Fruit fly (Drosophila melanogaster): ENCODE measurements around the gene mthl5.

The mthl5 gene

dm6 chr3R:11888038-11888567, 1.1 kb upstream of the mthl5 start (continued):
- peak; percentile 9 for TF ChIP-seq CoRest (tag; optimal IDR thresholded peaks at IDR 0.05)
- no peak for TF ChIP-seq CG33213 (GFP tag; optimal IDR thresholded peaks at IDR 0.05)
- 0 out of 2 replicates have a peak, but pooled peaks have one; percentile 24 for TF ChIP-seq CG17328 (GFP tag; IDR thresholded peaks at IDR 0.05)
- no peak for TF ChIP-seq mirr (GFP tag; optimal IDR thresholded peaks at IDR 0.05)
- TF ChIP-seq Rfx (GFP tag; IDR thresholded peaks at IDR 0.05) = peak; percentile 56
- TF ChIP-seq CG7745 (tag; optimal IDR thresholded peaks at IDR 0.05) = no peak
- TF ChIP-seq CG3065 (GFP tag; optimal IDR thresholded peaks at IDR 0.05) = no peak
- TF ChIP-seq fd102C (GFP tag; optimal IDR thresholded peaks at IDR 0.05) = no peak
- 0 out of 2 replicates have a peak, but pooled peaks have one; percentile 16 for TF ChIP-seq cas (GFP tag; IDR thresholded peaks at IDR 0.05)
- peak; percentile 28; the same call in 1 of the 2 replicates for TF ChIP-seq seq (GFP tag; IDR thresholded peaks at IDR 0.05)
- TF ChIP-seq Ssrp (tag; optimal IDR thresholded peaks at IDR 0.05) = no peak
- TF ChIP-seq phol (tag; optimal IDR thresholded peaks at IDR 0.05) = peak; percentile 22
- no peak for TF ChIP-seq org-1 (GFP tag; optimal IDR thresholded peaks at IDR 0.05)
- TF ChIP-seq unpg (GFP tag; optimal IDR thresholded peaks at IDR 0.05) = no peak
- TF ChIP-seq CG10274 (GFP tag; optimal IDR thresholded peaks at IDR 0.05) = no peak
- no peak for TF ChIP-seq sqz (GFP tag; optimal IDR thresholded peaks at IDR 0.05)
- no peak for TF ChIP-seq tap (tag; optimal IDR thresholded peaks at IDR 0.05)
- TF ChIP-seq sna (GFP tag; IDR thresholded peaks at IDR 0.05; ENCODE audit: partially characterized antibody) = peak; percentile 45; the same call in 1 of the 2 replicates
- TF ChIP-seq CG1529 (GFP tag; optimal IDR thresholded peaks at IDR 0.05) = no peak
- no peak for TF ChIP-seq Hr3 (GFP tag; optimal IDR thresholded peaks at IDR 0.05)
- no peak for TF ChIP-seq chn (GFP tag; optimal IDR thresholded peaks at IDR 0.05)
- no peak for TF ChIP-seq CG15479 (GFP tag; optimal IDR thresholded peaks at IDR 0.05)
- TF ChIP-seq hth (optimal IDR thresholded peaks at IDR 0.05) = no peak
- no peak for TF ChIP-seq CG7357 (GFP tag; IDR thresholded peaks at IDR 0.05)
- TF ChIP-seq ase (GFP tag; IDR thresholded peaks at IDR 0.05) = no peak
- TF ChIP-seq Jarid2 (GFP tag; optimal IDR thresholded peaks at IDR 0.05) = no peak
- no peak for TF ChIP-seq sr (GFP tag; IDR thresholded peaks at IDR 0.05)
- TF ChIP-seq az2 (GFP tag; optimal IDR thresholded peaks at IDR 0.05) = peak; percentile 24
- TF ChIP-seq CG17802 (tag; optimal IDR thresholded peaks at IDR 0.05) = no peak
- no peak for TF ChIP-seq zf30C (GFP tag; optimal IDR thresholded peaks at IDR 0.05)
- TF ChIP-seq Asciz (GFP tag; optimal IDR thresholded peaks at IDR 0.05) = no peak
- no peak for TF ChIP-seq ara (GFP tag; IDR thresholded peaks at IDR 0.05)
- TF ChIP-seq CG34224 (GFP tag; IDR thresholded peaks at IDR 0.05; ENCODE audit: partially characterized antibody) = peak; percentile 20; the same call in 1 of the 3 replicates
- 0 out of 2 replicates have a peak, but pooled peaks have one; percentile 40 for TF ChIP-seq CG42726 (GFP tag; IDR thresholded peaks at IDR 0.05; ENCODE audit: partially characterized antibody)
- peak; percentile 31; the same call in 1 of the 2 replicates for TF ChIP-seq Xrp1 (GFP tag; IDR thresholded peaks at IDR 0.05)
- TF ChIP-seq Sry-β (GFP tag; optimal IDR thresholded peaks at IDR 0.05) = no peak
- peak; percentile 58 for TF ChIP-seq pros (GFP tag; optimal IDR thresholded peaks at IDR 0.05)
- no peak for TF ChIP-seq ind (GFP tag; optimal IDR thresholded peaks at IDR 0.05)
- TF ChIP-seq CG4424 (GFP tag; optimal IDR thresholded peaks at IDR 0.05) = peak; percentile 8
- 0 out of 3 replicates have a peak, but pooled peaks have one; percentile 28 for TF ChIP-seq dysf (GFP tag; IDR thresholded peaks at IDR 0.05)
- no peak for TF ChIP-seq CG6272 (GFP tag; IDR thresholded peaks at IDR 0.05)
- 0 out of 3 replicates have a peak, but pooled peaks have one; percentile 26 for TF ChIP-seq hb (GFP tag; IDR thresholded peaks at IDR 0.05; ENCODE audit: partially characterized antibody)
- TF ChIP-seq Meics (GFP tag; optimal IDR thresholded peaks at IDR 0.05) = peak; percentile 11
- TF ChIP-seq dmrt11E (tag; optimal IDR thresholded peaks at IDR 0.05) = peak; percentile 26
- TF ChIP-seq Opbp (GFP tag; IDR thresholded peaks at IDR 0.05; ENCODE audit: partially characterized antibody) = peak; percentile 73; the same call in 2 of the 3 replicates
- peak; percentile 23 for TF ChIP-seq CG15696 (tag; optimal IDR thresholded peaks at IDR 0.05)
- TF ChIP-seq al (GFP tag; IDR thresholded peaks at IDR 0.05) = 0 out of 2 replicates have a peak, but pooled peaks have one; percentile 24
- TF ChIP-seq CG10147 (GFP tag; optimal IDR thresholded peaks at IDR 0.05) = no peak
- peak; percentile 11; the same call in 1 of the 2 replicates for TF ChIP-seq slbo (GFP tag; IDR thresholded peaks at IDR 0.05)
- no peak for TF ChIP-seq Usf (GFP tag; optimal IDR thresholded peaks at IDR 0.05)

All from whole organism, embryonic.